Worm (Caenorhabditis elegans) whole organism, late embryonic: Measurements from ENCODE around the gene spp-10.

ENCODE experiments used
- C38D4.7 ChIP-seq: fragments of 200-800 bp; sonication (Bioruptor generic); optimal IDR thresholded peaks from 2 replicates; lab custom pipeline; 2018; ENCODE audit warnings: mild to moderate bottlenecking, missing genetic modification characterization, moderate library complexity, missing compliant biosample characterization
- F13H6.1 ChIP-seq: sonication (generic microtip); optimal IDR thresholded peaks from 2 replicates; lab custom pipeline; 2016; ENCODE audit warnings: missing genetic modification characterization, missing compliant biosample characterization
- K02D7.2 ChIP-seq: sonication (generic microtip); optimal IDR thresholded peaks from 2 replicates; lab custom pipeline; 2017; ENCODE audit warnings: mild to moderate bottlenecking, missing genetic modification characterization, missing compliant biosample characterization
- T23F11.4 ChIP-seq: fragments of 200-800 bp; sonication (Bioruptor generic); optimal IDR thresholded peaks from 2 replicates; lab custom pipeline; 2018; ENCODE audit warnings: mild to moderate bottlenecking, missing genetic modification characterization, missing compliant biosample characterization
- ama-1 ChIP-seq: fragments of 150-350 bp; optimal IDR thresholded peaks from 2 replicates; lab custom pipeline; 2014
- ceh-18 ChIP-seq: sonication (generic microtip); optimal IDR thresholded peaks from 2 replicates; lab custom pipeline; 2016; ENCODE audit warnings: missing genetic modification characterization, missing compliant biosample characterization
- ceh-19 ChIP-seq: fragments of 200-800 bp; sonication (Bioruptor generic); optimal IDR thresholded peaks from 2 replicates; lab custom pipeline; 2018; ENCODE audit warnings: mild to moderate bottlenecking, missing genetic modification characterization, missing compliant biosample characterization
- ceh-2 ChIP-seq: sonication (generic microtip); optimal IDR thresholded peaks from 2 replicates; lab custom pipeline; 2016; ENCODE audit warnings: missing genotype, missing genetic modification characterization, missing compliant biosample characterization
- ceh-22 ChIP-seq: sonication (generic microtip); optimal IDR thresholded peaks from 2 replicates; lab custom pipeline; 2017; ENCODE audit warnings: missing biosample characterization, missing genetic modification characterization
- ceh-31 ChIP-seq: sonication (generic microtip); optimal IDR thresholded peaks from 2 replicates; lab custom pipeline; 2016; ENCODE audit warnings: missing genetic modification characterization, missing compliant biosample characterization
- ceh-34 ChIP-seq: sonication (generic microtip); optimal IDR thresholded peaks from 2 replicates; lab custom pipeline; 2016; ENCODE audit warnings: mild to moderate bottlenecking, missing genetic modification characterization, missing compliant biosample characterization
- ceh-9 ChIP-seq: sonication (generic microtip); optimal IDR thresholded peaks from 2 replicates; lab custom pipeline; 2016; ENCODE audit warnings: mild to moderate bottlenecking, missing genetic modification characterization, inconsistent platforms, missing compliant biosample characterization
- che-1 ChIP-seq: sonication (generic microtip); optimal IDR thresholded peaks from 2 replicates; lab custom pipeline; 2016; ENCODE audit warnings: mild to moderate bottlenecking, missing genetic modification characterization, missing compliant biosample characterization
- dmd-4 ChIP-seq: sonication (generic microtip); optimal IDR thresholded peaks from 2 replicates; lab custom pipeline; 2016; ENCODE audit warnings: borderline replicate concordance, missing genetic modification characterization, missing compliant biosample characterization
- dve-1 ChIP-seq: sonication (generic microtip); optimal IDR thresholded peaks from 2 replicates; lab custom pipeline; 2017; ENCODE audit warnings: antibody characterized with exemption, mild to moderate bottlenecking, missing genetic modification characterization, missing compliant biosample characterization
- elt-2 ChIP-seq: sonication (generic microtip); optimal IDR thresholded peaks from 2 replicates; lab custom pipeline; 2016; ENCODE audit warnings: missing genetic modification reagents, missing genetic modification characterization, missing compliant biosample characterization
- elt-4 ChIP-seq: sonication (generic microtip); optimal IDR thresholded peaks from 2 replicates; lab custom pipeline; 2016; ENCODE audit warnings: missing genetic modification characterization, missing compliant biosample characterization
- ets-4 ChIP-seq: sonication (generic microtip); optimal IDR thresholded peaks from 2 replicates; lab custom pipeline; 2016; ENCODE audit warnings: missing genetic modification characterization, missing compliant biosample characterization
- eyg-1 ChIP-seq: sonication (generic microtip); optimal IDR thresholded peaks from 2 replicates; lab custom pipeline; 2016; ENCODE audit warnings: missing genotype, missing genetic modification characterization, missing compliant biosample characterization
- fkh-10 ChIP-seq: fragments of 150-350 bp; optimal IDR thresholded peaks from 2 replicates; lab custom pipeline; 2014; ENCODE audit warnings: missing biosample characterization, missing genetic modification reagents, missing genetic modification characterization
- fkh-6 ChIP-seq: sonication (generic microtip); optimal IDR thresholded peaks from 2 replicates; lab custom pipeline; 2016; ENCODE audit warnings: missing genetic modification characterization, missing compliant biosample characterization
- hlh-13 ChIP-seq: fragments of 200-800 bp; sonication (Bioruptor generic); optimal IDR thresholded peaks from 2 replicates; lab custom pipeline; 2018; ENCODE audit warnings: mild to moderate bottlenecking, missing genetic modification characterization, missing compliant biosample characterization
- hlh-30 ChIP-seq: sonication (generic microtip); optimal IDR thresholded peaks from 2 replicates; lab custom pipeline; 2017; ENCODE audit warnings: antibody characterized with exemption, missing genetic modification characterization, missing compliant biosample characterization; ENCODE audit not compliant: insufficient read depth
- lim-6 ChIP-seq: sonication (generic microtip); optimal IDR thresholded peaks from 2 replicates; lab custom pipeline; 2016; ENCODE audit warnings: missing genetic modification characterization, missing compliant biosample characterization
- lin-11 ChIP-seq: fragments of 200-800 bp; sonication (Bioruptor generic); optimal IDR thresholded peaks from 2 replicates; lab custom pipeline; 2018; ENCODE audit warnings: mild to moderate bottlenecking, missing genetic modification characterization, missing compliant biosample characterization
- nfya-1 ChIP-seq: sonication (generic microtip); optimal IDR thresholded peaks from 2 replicates; lab custom pipeline; 2017; ENCODE audit warnings: missing genetic modification characterization, mild to moderate bottlenecking, missing compliant biosample characterization, antibody characterized with exemption, moderate library complexity
- nhr-11 ChIP-seq: fragments of 150-350 bp; optimal IDR thresholded peaks from 2 replicates; lab custom pipeline; 2014; ENCODE audit warnings: missing biosample characterization, missing genetic modification characterization
- nhr-232 ChIP-seq: sonication (generic microtip); optimal IDR thresholded peaks from 2 replicates; lab custom pipeline; 2016; ENCODE audit warnings: missing genetic modification characterization, missing compliant biosample characterization
- odd-2 ChIP-seq: sonication (generic microtip); optimal IDR thresholded peaks from 2 replicates; lab custom pipeline; 2017; ENCODE audit warnings: antibody characterized with exemption, mild to moderate bottlenecking, missing genetic modification characterization, missing compliant biosample characterization
- pag-3 ChIP-seq: sonication (generic microtip); optimal IDR thresholded peaks from 2 replicates; lab custom pipeline; 2016; ENCODE audit warnings: missing compliant biosample characterization, missing genetic modification characterization, borderline replicate concordance
- pat-9 ChIP-seq: fragments of 200-800 bp; sonication (Bioruptor generic); optimal IDR thresholded peaks from 2 replicates; lab custom pipeline; 2018; ENCODE audit warnings: mild to moderate bottlenecking, missing genetic modification characterization, moderate library complexity, missing compliant biosample characterization
- pax-1 ChIP-seq: fragments of 150-350 bp; optimal IDR thresholded peaks from 2 replicates; lab custom pipeline; 2014; ENCODE audit warnings: missing biosample characterization, missing genetic modification characterization
- pqm-1 ChIP-seq: sonication (generic microtip); optimal IDR thresholded peaks from 2 replicates; lab custom pipeline; 2016; ENCODE audit warnings: missing genetic modification characterization, missing compliant biosample characterization
- ref-2 ChIP-seq: sonication (generic microtip); optimal IDR thresholded peaks from 2 replicates; lab custom pipeline; 2016; ENCODE audit warnings: missing genetic modification characterization, missing compliant biosample characterization
- rnt-1 ChIP-seq: sonication (generic microtip); optimal IDR thresholded peaks from 2 replicates; lab custom pipeline; 2016; ENCODE audit warnings: missing genetic modification characterization, missing compliant biosample characterization
- sdc-2 ChIP-seq: sonication (generic microtip); optimal IDR thresholded peaks from 2 replicates; lab custom pipeline; 2016; ENCODE audit warnings: missing genotype, missing genetic modification characterization, missing compliant biosample characterization
- sox-2 ChIP-seq: fragments of 200-800 bp; sonication (Bioruptor generic); IDR thresholded peaks from 2 replicates; pipeline ENCODE4 v1.3.6; 2022; ENCODE audit warnings: missing genetic modification reagents, missing genetic modification characterization, missing compliant biosample characterization
- sox-4 ChIP-seq: sonication (generic microtip); optimal IDR thresholded peaks from 2 replicates; lab custom pipeline; 2017; ENCODE audit warnings: mild to moderate bottlenecking, missing genetic modification characterization, inconsistent platforms, missing compliant biosample characterization
- syd-9 ChIP-seq: sonication (generic microtip); optimal IDR thresholded peaks from 2 replicates; lab custom pipeline; 2016; ENCODE audit warnings: mild to moderate bottlenecking, missing genetic modification characterization, moderate library complexity, missing compliant biosample characterization
- tbx-2 ChIP-seq: sonication (generic microtip); optimal IDR thresholded peaks from 2 replicates; lab custom pipeline; 2016; ENCODE audit warnings: missing genetic modification characterization, missing compliant biosample characterization
- tbx-7 ChIP-seq: sonication (generic microtip); optimal IDR thresholded peaks from 2 replicates; lab custom pipeline; 2016; ENCODE audit warnings: missing genotype, missing genetic modification characterization, missing compliant biosample characterization
- ttx-3 ChIP-seq: sonication (generic microtip); optimal IDR thresholded peaks from 2 replicates; lab custom pipeline; 2016; ENCODE audit warnings: missing genetic modification reagents, missing genetic modification characterization, missing compliant biosample characterization
- unc-3 ChIP-seq, 2 experiments: fragments of 200-800 bp in 1 of 2; sonication (Bioruptor generic) in 1 of 2; sonication (generic microtip) in 1 of 2; conservative IDR thresholded peaks in 1 of 2; optimal IDR thresholded peaks in 1 of 2; 2 replicates each; pipeline versions ENCODE4 v1.3.6 to Lab custom; 2016 to 2022; ENCODE audit warnings: missing compliant biosample characterization in 2 of 2, missing genetic modification characterization in 2 of 2, missing genetic modification reagents in 1 of 2
- unc-42 ChIP-seq: sonication (generic microtip); optimal IDR thresholded peaks from 2 replicates; lab custom pipeline; 2016; ENCODE audit warnings: missing genotype, missing genetic modification characterization, missing compliant biosample characterization
- unc-55 ChIP-seq: sonication (generic microtip); optimal IDR thresholded peaks from 2 replicates; lab custom pipeline; 2017; ENCODE audit warnings: missing biosample characterization, missing genetic modification reagents, missing genetic modification characterization
- unc-86 ChIP-seq: sonication (generic microtip); optimal IDR thresholded peaks from 2 replicates; lab custom pipeline; 2016; ENCODE audit warnings: missing genetic modification characterization, missing compliant biosample characterization
- ztf-16 ChIP-seq: sonication (generic microtip); optimal IDR thresholded peaks from 2 replicates; lab custom pipeline; 2017; ENCODE audit warnings: missing genetic modification characterization, missing compliant biosample characterization

spp-10 gene

DNA sequence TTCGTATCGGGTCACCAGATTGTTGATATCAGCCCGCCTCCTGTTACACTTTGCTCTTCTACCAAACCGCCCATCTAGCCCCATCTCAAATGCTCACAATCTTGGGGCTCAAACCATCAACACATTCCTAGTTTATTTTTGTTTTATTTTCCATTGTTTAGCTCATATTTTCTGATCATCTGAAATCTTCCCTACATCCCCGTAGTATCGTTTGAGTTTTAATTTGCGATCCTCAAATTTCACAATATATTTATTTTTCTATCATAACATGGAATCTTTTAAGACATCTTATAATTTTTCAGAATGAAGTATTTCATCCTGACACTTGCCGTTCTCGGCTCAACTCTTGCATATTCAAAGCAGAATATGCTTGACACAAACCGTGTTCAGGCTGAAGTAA, at the start of gene spp-10:
Gene spp-10, plus strand, starts transcription at position 301 of the 400 bp plus-strand sequence.
- TF ChIP-seq ceh-18 (no peak), ceh-22 (tag; lab: Kevin White, UChicago) (no peak), eyg-1 (no peak), K02D7.2 (no peak), dve-1 (tag; lab: Kevin White, UChicago) (no peak), che-1 (tag; lab: Kevin White, UChicago) (no peak), elt-4 (no peak), nhr-232 (tag; lab: Kevin White, UChicago) (no peak), ceh-34 (tag; lab: Kevin White, UChicago) (no peak), ref-2 (no peak), unc-42 (tag; lab: Kevin White, UChicago) (no peak), lin-11 (tag; lab: Kevin White, UChicago) (no peak), F13H6.1 (tag; lab: Kevin White, UChicago) (no peak), sdc-2 (tag; lab: Kevin White, UChicago) (no peak), sox-4 (tag; lab: Kevin White, UChicago) (no peak), nfya-1 (no peak), ztf-16 (no peak), ceh-31 (no peak), tbx-2 (tag; lab: Kevin White, UChicago) (no peak)
- TF ChIP-seq, all 69 proteins: peak for 0

DNA sequence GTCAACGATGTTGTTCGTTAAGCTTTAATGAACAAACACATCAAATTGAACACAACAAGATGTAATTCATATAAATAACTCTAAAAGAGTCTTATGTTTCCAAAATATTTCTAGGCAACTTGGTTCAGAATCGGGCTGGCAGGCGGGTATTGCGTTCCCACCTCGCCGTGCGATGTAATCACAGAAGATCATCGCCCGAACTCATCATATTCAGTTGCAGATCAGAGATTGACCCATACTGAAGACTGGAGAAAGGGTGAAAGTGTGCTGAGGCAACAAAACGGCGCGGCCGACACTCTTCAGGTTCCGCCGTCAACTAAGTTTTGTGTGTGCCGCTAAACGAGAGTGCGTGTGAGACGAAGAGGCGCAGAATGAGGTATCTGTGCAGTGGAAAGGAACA, 48.5 kb upstream of the spp-10 start:
- TF ChIP-seq ref-2 (peak; percentile 19), syd-9 (tag; lab: Kevin White, UChicago) (peak; percentile 49), nhr-11 (tag; lab: Kevin White, UChicago) (no peak), pat-9 (tag; lab: Kevin White, UChicago) (peak; percentile 7), lin-11 (tag; lab: Kevin White, UChicago) (no peak), unc-55 (GFP tag; lab: Kevin White, UChicago) (peak; percentile 5), che-1 (tag; lab: Kevin White, UChicago) (peak; percentile 28), elt-4 (no peak), tbx-2 (tag; lab: Kevin White, UChicago) (peak; percentile 68), ets-4 (tag; lab: Kevin White, UChicago) (no peak), elt-2 (tag; lab: Kevin White, UChicago) (peak; percentile 52), ceh-34 (tag; lab: Kevin White, UChicago) (peak; percentile 34), ama-1 (lab: Kevin White, UChicago) (peak; percentile 96), ceh-2 (no peak), pag-3 (tag; lab: Kevin White, UChicago) (no peak), odd-2 (tag; lab: Kevin White, UChicago) (no peak), dmd-4 (tag; lab: Kevin White, UChicago) (no peak), nfya-1 (peak; percentile 40), pqm-1 (tag; lab: Kevin White, UChicago) (no peak), tbx-7 (tag; lab: Kevin White, UChicago) (no peak), unc-3 (GFP tag; conservative IDR thresholded peaks at IDR 0.05; lab: Robert Waterston, UW) (no peak), unc-3 (tag; optimal IDR thresholded peaks at IDR 0.05; lab: Kevin White, UChicago) (no peak), nhr-232 (tag; lab: Kevin White, UChicago) (no peak), sdc-2 (tag; lab: Kevin White, UChicago) (no peak), fkh-6 (tag; lab: Kevin White, UChicago) (no peak), eyg-1 (no peak), ceh-9 (no peak), sox-4 (tag; lab: Kevin White, UChicago) (no peak), ceh-19 (no peak), unc-86 (tag; lab: Kevin White, UChicago) (no peak), ceh-22 (tag; lab: Kevin White, UChicago) (no peak), T23F11.4 (GFP tag; lab: Kevin White, UChicago) (no peak), C38D4.7 (GFP tag; lab: Kevin White, UChicago) (peak; percentile 27), lim-6 (no peak), pax-1 (no peak), hlh-13 (no peak), rnt-1 (tag; lab: Kevin White, UChicago) (peak; percentile 42), ceh-31 (peak; percentile 21), K02D7.2 (peak; percentile 22), dve-1 (tag; lab: Kevin White, UChicago) (peak; percentile 52), ttx-3 (tag; lab: Kevin White, UChicago) (no peak), hlh-30 (tag; lab: Kevin White, UChicago) (peak; percentile 32), unc-42 (tag; lab: Kevin White, UChicago) (peak; percentile 37), fkh-10 (GFP tag; lab: Kevin White, UChicago) (no peak), sox-2 (GFP tag; lab: Robert Waterston, UW) (no peak), ceh-18 (peak; percentile 27)
